Worm (Caenorhabditis elegans): ENCODE measurements around the gene ltah-1.1.

DNA sequence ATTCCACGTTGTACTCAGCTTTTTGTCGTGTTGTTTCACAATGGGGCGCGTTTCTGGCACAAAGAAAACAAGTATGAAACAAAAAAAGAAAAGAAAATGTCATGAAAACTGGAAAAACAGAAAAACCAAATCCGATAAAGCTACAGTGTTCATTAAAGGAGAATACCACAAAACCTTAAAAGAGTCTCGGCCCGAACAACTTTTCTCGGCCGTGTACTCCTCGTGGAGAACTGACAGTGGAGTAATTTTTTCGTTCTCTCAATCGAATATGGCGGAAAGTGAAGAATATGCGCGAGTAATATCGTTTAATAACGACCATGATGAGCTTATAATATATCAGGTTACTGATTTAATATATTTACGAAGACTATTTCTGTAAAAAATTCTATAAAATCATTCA, 915 bp upstream of the ltah-1.1 start, which contains the start of the genes tag-335 and vkmt-1:
- TF ChIP-seq nhr-237 (tag; optimal IDR thresholded peaks at IDR 0.05) (no peak), elt-3 (tag; optimal IDR thresholded peaks at IDR 0.05) (no peak), nhr-12 (tag; optimal IDR thresholded peaks at IDR 0.05) (no peak), ztf-11 (tag; optimal IDR thresholded peaks at IDR 0.05) (no peak), nhr-11 (tag; optimal IDR thresholded peaks at IDR 0.05) (no peak), lsy-2 (tag; optimal IDR thresholded peaks at IDR 0.05) (peak in 1 of 2 experiments; percentile 68), peb-1 (tag; optimal IDR thresholded peaks at IDR 0.05) (no peak), snpc-4 (tag; optimal IDR thresholded peaks at IDR 0.05) (no peak), ceh-16 (tag; optimal IDR thresholded peaks at IDR 0.05) (no peak), ceh-82 (tag; optimal IDR thresholded peaks at IDR 0.05) (no peak)

Measured in whole organism, L2 larva.